Fruit fly (Drosophila melanogaster) whole organism, embryonic: ENCODE data around the gene CG10959.
A peak's percentile ranks its signal among the peaks of the same experiment; 100 is the strongest.

Experiments used
- B-H2 ChIP-seq: fragments of 200-800 bp; sonication (Bioruptor generic); optimal IDR thresholded peaks from 2 replicates; lab custom pipeline; 2018; ENCODE audit warnings: missing biosample characterization, mild to moderate bottlenecking, missing genetic modification characterization
- Bteb2 ChIP-seq: fragments of 200-800 bp; sonication (Bioruptor generic); optimal IDR thresholded peaks from 2 replicates; lab custom pipeline; 2016; ENCODE audit warnings: missing biosample characterization, missing genetic modification characterization
- CG10147 ChIP-seq: fragments of 200-800 bp; sonication (Bioruptor generic); optimal IDR thresholded peaks from 2 replicates; lab custom pipeline; 2019; ENCODE audit warnings: missing biosample characterization, mild to moderate bottlenecking, missing genetic modification characterization, moderate library complexity
- CG1024 ChIP-seq: fragments of 200-800 bp; sonication (Bioruptor generic); IDR thresholded peaks from 2 replicates; pipeline ENCODE4 v1.3.6; 2022; ENCODE audit warnings: missing biosample characterization, missing genetic modification characterization
- CG10274 ChIP-seq: fragments of 200-800 bp; sonication (Bioruptor generic); optimal IDR thresholded peaks from 3 replicates; lab custom pipeline; 2017; ENCODE audit warnings: missing biosample characterization, mild to moderate bottlenecking, missing genetic modification characterization
- CG12942 ChIP-seq: fragments of 200-800 bp; sonication (Bioruptor generic); optimal IDR thresholded peaks from 3 replicates; lab custom pipeline; 2016; ENCODE audit warnings: missing biosample characterization, missing genetic modification characterization
- CG14050 ChIP-seq: fragments of 200-800 bp; sonication (Bioruptor generic); IDR thresholded peaks from 3 replicates; pipeline ENCODE4 v1.3.6; 2022; ENCODE audit warnings: missing biosample characterization, missing genetic modification characterization
- CG1647 ChIP-seq: fragments of 200-800 bp; sonication (Bioruptor generic); optimal IDR thresholded peaks from 3 replicates; lab custom pipeline; 2016; ENCODE audit warnings: missing biosample characterization, missing genetic modification characterization
- CG16779 ChIP-seq: fragments of 200-800 bp; sonication (Bioruptor generic); IDR thresholded peaks from 2 replicates; pipeline ENCODE4 v1.3.6; 2022; ENCODE audit warnings: missing biosample characterization, missing genetic modification characterization
- CG16863 ChIP-seq: fragments of 200-800 bp; sonication (Bioruptor generic); optimal IDR thresholded peaks from 3 replicates; lab custom pipeline; 2016; ENCODE audit warnings: missing biosample characterization, missing genetic modification characterization
- CG17361 ChIP-seq: fragments of 200-800 bp; sonication (Bioruptor generic); IDR thresholded peaks from 3 replicates; pipeline ENCODE4 v1.3.6; 2022; ENCODE audit warnings: missing biosample characterization, missing genetic modification characterization
- CG18764 ChIP-seq: fragments of 200-800 bp; sonication (Bioruptor generic); optimal IDR thresholded peaks from 3 replicates; lab custom pipeline; 2016; ENCODE audit warnings: missing biosample characterization, missing genetic modification characterization
- CG30431 ChIP-seq: fragments of 200-800 bp; sonication (Bioruptor generic); optimal IDR thresholded peaks from 2 replicates; lab custom pipeline; 2017; ENCODE audit warnings: missing biosample characterization, missing genetic modification characterization
- CG3281 ChIP-seq: fragments of 200-800 bp; sonication (Bioruptor generic); optimal IDR thresholded peaks from 3 replicates; lab custom pipeline; 2017; ENCODE audit warnings: missing biosample characterization, mild to moderate bottlenecking, missing genetic modification characterization
- CG3995 ChIP-seq: fragments of 200-800 bp; sonication (Bioruptor generic); optimal IDR thresholded peaks from 3 replicates; lab custom pipeline; 2016; ENCODE audit warnings: missing biosample characterization, missing genetic modification characterization
- CG4730 ChIP-seq: fragments of 200-800 bp; sonication (Bioruptor generic); IDR thresholded peaks from 2 replicates; pipeline ENCODE4 v1.3.6; 2022; ENCODE audit warnings: missing biosample characterization, missing genetic modification characterization
- CG4820 ChIP-seq: fragments of 200-800 bp; sonication (Bioruptor generic); optimal IDR thresholded peaks from 3 replicates; lab custom pipeline; 2016; ENCODE audit warnings: missing biosample characterization, missing genetic modification characterization
- CG5245 ChIP-seq: fragments of 200-800 bp; sonication (Bioruptor generic); optimal IDR thresholded peaks from 3 replicates; lab custom pipeline; 2016; ENCODE audit warnings: missing biosample characterization, missing genetic modification characterization
- CG6175 ChIP-seq: fragments of 200-800 bp; sonication (Bioruptor generic); IDR thresholded peaks from 3 replicates; pipeline ENCODE4 v1.3.6; 2022; ENCODE audit warnings: missing biosample characterization, missing genetic modification characterization
- CG6654 ChIP-seq: fragments of 200-800 bp; sonication (Bioruptor generic); optimal IDR thresholded peaks from 2 replicates; lab custom pipeline; 2017; ENCODE audit warnings: missing biosample characterization, mild to moderate bottlenecking, missing genetic modification characterization
- CG7372 ChIP-seq: fragments of 200-800 bp; sonication (Bioruptor generic); IDR thresholded peaks from 2 replicates; pipeline ENCODE4 v1.3.6; 2022; ENCODE audit warnings: missing biosample characterization, missing genetic modification characterization
- CG7745 ChIP-seq: fragments of 200-800 bp; sonication (Bioruptor generic); optimal IDR thresholded peaks from 2 replicates; lab custom pipeline; 2018; ENCODE audit warnings: missing biosample characterization, mild to moderate bottlenecking, missing genetic modification characterization, moderate library complexity
- CG7928 ChIP-seq: fragments of 200-800 bp; sonication (Bioruptor generic); optimal IDR thresholded peaks from 2 replicates; lab custom pipeline; 2017; ENCODE audit warnings: missing biosample characterization, mild to moderate bottlenecking, missing genetic modification characterization
- CG9797 ChIP-seq: fragments of 200-800 bp; sonication (Bioruptor generic); optimal IDR thresholded peaks from 3 replicates; lab custom pipeline; 2018; ENCODE audit warnings: missing biosample characterization, mild to moderate bottlenecking, missing genetic modification characterization
- Dad ChIP-seq: fragments of 200-800 bp; sonication (Bioruptor generic); optimal IDR thresholded peaks from 3 replicates; lab custom pipeline; 2016; ENCODE audit warnings: missing biosample characterization, missing genetic modification characterization
- E2f1 ChIP-seq: fragments of 200-800 bp; sonication (Bioruptor generic); IDR thresholded peaks from 2 replicates; pipeline ENCODE4 v1.3.6; 2022; ENCODE audit warnings: missing biosample characterization, missing genetic modification characterization
- Elba2 ChIP-seq: fragments of 200-800 bp; sonication (Bioruptor generic); optimal IDR thresholded peaks from 3 replicates; lab custom pipeline; 2016; ENCODE audit warnings: missing biosample characterization, missing genetic modification characterization
- Gug ChIP-seq: fragments of 200-800 bp; sonication (Bioruptor generic); IDR thresholded peaks from 4 replicates; pipeline ENCODE4 v1.3.6; 2022; ENCODE audit warnings: missing biosample characterization, missing genetic modification characterization
- HLH54F ChIP-seq: fragments of 200-800 bp; sonication (Bioruptor generic); optimal IDR thresholded peaks from 3 replicates; lab custom pipeline; 2016; ENCODE audit warnings: missing biosample characterization, missing genetic modification characterization
- Hmx ChIP-seq: fragments of 200-800 bp; sonication (Bioruptor generic); optimal IDR thresholded peaks from 2 replicates; lab custom pipeline; 2016; ENCODE audit warnings: missing biosample characterization, missing genetic modification characterization
- Mes4 ChIP-seq: fragments of 200-800 bp; sonication (Bioruptor generic); optimal IDR thresholded peaks from 2 replicates; lab custom pipeline; 2016; ENCODE audit warnings: missing biosample characterization, missing genetic modification characterization
- Optix ChIP-seq: fragments of 200-800 bp; sonication (Bioruptor generic); IDR thresholded peaks from 3 replicates; pipeline ENCODE4 v1.3.6; 2022; ENCODE audit warnings: missing biosample characterization, missing genetic modification characterization
- Poxn ChIP-seq: fragments of 200-800 bp; sonication (Bioruptor generic); IDR thresholded peaks from 2 replicates; pipeline ENCODE4 v1.3.6; 2022; ENCODE audit warnings: missing biosample characterization, missing genetic modification characterization
- ap ChIP-seq: fragments of 200-800 bp; sonication (Bioruptor generic); IDR thresholded peaks from 2 replicates; pipeline ENCODE4 v1.3.6; 2022; ENCODE audit warnings: missing biosample characterization, missing genetic modification characterization
- bab2 ChIP-seq: fragments of 200-800 bp; sonication (Bioruptor generic); optimal IDR thresholded peaks from 2 replicates; lab custom pipeline; 2016; ENCODE audit warnings: missing biosample characterization, missing genetic modification characterization
- ci ChIP-seq: fragments of 200-800 bp; sonication (Bioruptor generic); IDR thresholded peaks from 3 replicates; pipeline ENCODE4 v1.3.6; 2022; ENCODE audit warnings: missing biosample characterization, missing genetic modification characterization
- crol ChIP-seq: fragments of 200-800 bp; sonication (Bioruptor generic); IDR thresholded peaks from 2 replicates; pipeline ENCODE4 v1.3.6; 2022; ENCODE audit warnings: missing biosample characterization, missing genetic modification characterization
- disco-r ChIP-seq: fragments of 200-800 bp; sonication (Bioruptor generic); optimal IDR thresholded peaks from 2 replicates; lab custom pipeline; 2016; ENCODE audit warnings: missing biosample characterization, missing genetic modification characterization
- fd64A ChIP-seq: fragments of 200-800 bp; sonication (Bioruptor generic); optimal IDR thresholded peaks from 3 replicates; lab custom pipeline; 2018; ENCODE audit warnings: missing biosample characterization, mild to moderate bottlenecking, missing genetic modification characterization
- fd96Cb ChIP-seq: fragments of 200-800 bp; sonication (Bioruptor generic); optimal IDR thresholded peaks from 2 replicates; lab custom pipeline; 2018; ENCODE audit warnings: missing biosample characterization, mild to moderate bottlenecking, missing genetic modification characterization, moderate library complexity
- hbn ChIP-seq: fragments of 200-800 bp; sonication (Bioruptor generic); IDR thresholded peaks from 2 replicates; pipeline ENCODE4 v1.3.6; 2022; ENCODE audit warnings: missing biosample characterization, missing genetic modification characterization; ENCODE audit not compliant: partially characterized antibody
- insv ChIP-seq, 2 experiments: fragments of 200-800 bp; sonication (Bioruptor generic); optimal IDR thresholded peaks; 3 replicates each; lab custom pipeline; 2016 to 2018; ENCODE audit warnings: missing biosample characterization in 2 of 2, missing genetic modification characterization in 2 of 2
- lilli ChIP-seq: fragments of 200-800 bp; sonication (Bioruptor generic); optimal IDR thresholded peaks from 3 replicates; lab custom pipeline; 2016; ENCODE audit warnings: missing biosample characterization, missing genetic modification characterization
- luna ChIP-seq: fragments of 200-800 bp; sonication (Bioruptor generic); optimal IDR thresholded peaks from 2 replicates; lab custom pipeline; 2016; ENCODE audit warnings: missing biosample characterization, missing genetic modification characterization
- nom ChIP-seq: fragments of 200-800 bp; sonication (Bioruptor generic); optimal IDR thresholded peaks from 2 replicates; lab custom pipeline; 2017; ENCODE audit warnings: missing biosample characterization, missing genetic modification characterization, mild to moderate bottlenecking, moderate library complexity, missing genetic modification reagents
- prd ChIP-seq, 3 experiments: fragments of >200 bp in 2 of 3; fragments of 200-800 bp in 1 of 3; sonication (Bioruptor generic) in 1 of 3; optimal IDR thresholded peaks in 2 of 3; IDR thresholded peaks in 1 of 3; 2 replicates in 2 of 3; 3 replicates in 1 of 3; pipeline versions ENCODE4 v1.3.6 to Lab custom; 2017 to 2022; ENCODE audit warnings: missing biosample characterization in 1 of 3, missing genetic modification characterization in 1 of 3
- slou ChIP-seq: fragments of 200-800 bp; sonication (Bioruptor generic); optimal IDR thresholded peaks from 3 replicates; lab custom pipeline; 2016; ENCODE audit warnings: missing biosample characterization, missing genetic modification characterization
- sug ChIP-seq: fragments of 200-800 bp; optimal IDR thresholded peaks from 2 replicates; lab custom pipeline; 2019; ENCODE audit warnings: missing biosample characterization, mild to moderate bottlenecking, missing genetic modification characterization, moderate library complexity
- tgo ChIP-seq: fragments of 200-800 bp; sonication (Bioruptor generic); IDR thresholded peaks from 3 replicates; pipeline ENCODE4 v1.3.6; 2022; ENCODE audit warnings: missing biosample characterization, missing genetic modification characterization
- unpg ChIP-seq: fragments of 200-800 bp; sonication (Bioruptor generic); optimal IDR thresholded peaks from 3 replicates; lab custom pipeline; 2018; ENCODE audit warnings: missing biosample characterization, mild to moderate bottlenecking, missing genetic modification characterization, moderate library complexity
- zen ChIP-seq: fragments of 200-800 bp; sonication (Bioruptor generic); optimal IDR thresholded peaks from 3 replicates; lab custom pipeline; 2018; ENCODE audit warnings: missing biosample characterization, mild to moderate bottlenecking, missing genetic modification characterization, moderate library complexity
- zf30C ChIP-seq: fragments of 200-800 bp; sonication (Bioruptor generic); optimal IDR thresholded peaks from 3 replicates; lab custom pipeline; 2018; ENCODE audit warnings: missing biosample characterization, mild to moderate bottlenecking, missing genetic modification characterization

Gene CG10959

DNA sequence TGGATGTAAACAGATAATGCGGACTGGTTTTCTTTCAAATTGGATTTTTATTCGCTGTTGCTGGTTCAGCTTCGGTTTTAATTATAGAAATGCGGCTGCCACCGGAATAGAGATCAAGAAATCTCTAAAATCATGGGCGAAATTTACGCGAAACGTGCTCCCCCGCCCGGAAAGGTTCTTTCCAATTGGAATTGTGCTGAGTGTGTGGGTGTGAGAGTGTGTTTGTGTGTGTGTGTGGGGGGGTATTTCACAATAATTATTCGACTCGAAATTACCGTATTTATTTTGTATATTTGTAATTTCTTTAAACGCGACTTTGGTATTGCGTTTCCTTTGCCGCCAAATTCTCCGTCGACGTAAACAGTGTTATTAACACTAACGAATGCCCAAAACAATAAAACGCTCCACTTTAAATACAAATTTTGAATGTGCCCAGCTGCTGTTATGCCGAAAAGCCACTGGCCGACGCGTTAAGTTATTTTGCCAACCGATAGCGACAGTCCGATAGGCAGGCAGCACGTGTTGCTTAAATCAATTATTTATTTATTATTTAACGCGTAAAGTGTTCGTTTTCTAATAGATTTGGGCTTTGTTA lies 32.8 kb upstream of the CG10959 start, which contains the start of gene Gclc (continued):
- TF ChIP-seq CG7372 (no peak), crol (GFP tag; lab: Robert Waterston, UW) (no peak), E2f1 (GFP tag; lab: Robert Waterston, UW) (no peak), sug (tag; lab: Kevin White, UChicago) (no peak), CG9797 (GFP tag; lab: Kevin White, UChicago) (peak; percentile 64), ci (GFP tag; lab: Robert Waterston, UW) (0 out of 3 replicates have a peak, but pooled peaks have one; percentile 37), CG16779 (GFP tag; lab: Robert Waterston, UW) (no peak), CG30431 (GFP tag; lab: Kevin White, UChicago) (no peak), insv (GFP tag; optimal IDR thresholded peaks at IDR 0.05; lab: Kevin White, UChicago) (peak; percentile 31 to 90), nom (no peak), CG12942 (no peak), zen (tag; lab: Kevin White, UChicago) (no peak), Elba2 (GFP tag; lab: Kevin White, UChicago) (peak; percentile 55), bab2 (no peak), slou (GFP tag; lab: Kevin White, UChicago) (no peak), Optix (GFP tag; lab: Robert Waterston, UW) (no peak), B-H2 (GFP tag; lab: Kevin White, UChicago) (no peak), CG14050 (GFP tag; lab: Robert Waterston, UW) (no peak), CG3995 (GFP tag; lab: Kevin White, UChicago) (peak; percentile 24), CG7745 (tag; lab: Kevin White, UChicago) (no peak), CG7928 (GFP tag; lab: Kevin White, UChicago) (no peak), CG18764 (no peak), hbn (GFP tag; lab: Robert Waterston, UW) (no peak), fd64A (no peak), Hmx (GFP tag; lab: Kevin White, UChicago) (no peak), Mes4 (GFP tag; lab: Kevin White, UChicago) (no peak), luna (GFP tag; lab: Kevin White, UChicago) (no peak), CG1024 (no peak), Gug (no peak), prd (optimal IDR thresholded peaks at IDR 0.05; lab: Kevin White, UChicago) (no peak), prd (GFP tag; IDR thresholded peaks at IDR 0.05; lab: Robert Waterston, UW) (no peak), Poxn (GFP tag; lab: Robert Waterston, UW) (no peak), HLH54F (no peak), disco-r (no peak), CG5245 (GFP tag; lab: Kevin White, UChicago) (no peak), Bteb2 (GFP tag; lab: Kevin White, UChicago) (peak; percentile 0), CG17361 (GFP tag; lab: Robert Waterston, UW) (no peak), CG6175 (GFP tag; lab: Robert Waterston, UW) (no peak), CG4730 (GFP tag; lab: Robert Waterston, UW) (no peak), tgo (GFP tag; lab: Robert Waterston, UW) (no peak), CG3281 (GFP tag; lab: Kevin White, UChicago) (peak; percentile 11), Dad (GFP tag; lab: Kevin White, UChicago) (no peak), CG10147 (no peak), ap (GFP tag; lab: Robert Waterston, UW) (no peak), zf30C (no peak), CG1647 (GFP tag; lab: Kevin White, UChicago) (no peak), lilli (GFP tag; lab: Kevin White, UChicago) (no peak), fd96Cb (no peak), CG16863 (no peak), unpg (GFP tag; lab: Kevin White, UChicago) (no peak), CG6654 (GFP tag; lab: Kevin White, UChicago) (no peak), CG4820 (no peak), CG10274 (no peak)
